Worm (Caenorhabditis elegans): ENCODE results near the gene spp-12.
A peak's percentile ranks its signal among the peaks of the same experiment; 100 is the strongest.

spp-12 gene

DNA sequence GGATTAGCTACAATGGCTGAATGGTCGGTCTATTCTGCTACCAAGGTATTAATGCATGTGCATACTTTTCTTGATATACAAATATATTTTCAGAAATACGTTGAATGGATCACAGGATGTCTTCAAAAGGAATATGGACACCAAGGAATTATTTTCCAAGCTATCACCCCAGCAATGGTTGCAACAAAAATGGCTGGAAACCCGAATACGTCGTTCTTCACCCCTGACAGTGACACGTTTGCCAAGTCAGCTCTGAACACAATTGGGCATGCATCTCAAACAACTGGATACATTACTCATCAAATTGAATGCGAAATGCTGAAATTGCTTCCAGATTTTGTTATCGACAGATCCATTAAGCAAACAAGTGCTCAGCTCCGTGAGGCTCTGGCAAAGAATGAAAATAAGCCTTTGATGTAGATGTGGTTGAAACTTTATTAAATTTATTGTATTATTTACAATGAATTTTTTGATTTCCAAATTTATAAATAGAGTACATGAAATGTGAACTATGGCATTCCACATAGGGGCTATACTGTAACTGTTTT lies 18.0 kb downstream of the spp-12 start (continued):
- TF ChIP-seq lin-15B (tag; optimal IDR thresholded peaks at IDR 0.05) = peak; percentile 27
- TF ChIP-seq D1046.2 (GFP tag; IDR thresholded peaks at IDR 0.05) = peak; percentile 79; the same call in 1 of the 2 replicates
- peak; percentile 65 for TF ChIP-seq duxl-1 (tag; optimal IDR thresholded peaks at IDR 0.05; ENCODE audit: poor library complexity)
- TF ChIP-seq zag-1 (tag; optimal IDR thresholded peaks at IDR 0.05) = no peak
- TF ChIP-seq lin-13 (GFP tag; optimal IDR thresholded peaks at IDR 0.05) = no peak
- TF ChIP-seq mes-2 (tag; optimal IDR thresholded peaks at IDR 0.05; ENCODE audit: poor library complexity, severe bottlenecking) = peak; percentile 52
- no peak; the same call in 1 of the 2 replicates for TF ChIP-seq hmg-1.1 (GFP tag; IDR thresholded peaks at IDR 0.05)
- TF ChIP-seq Y105C5A.15 (GFP tag; IDR thresholded peaks at IDR 0.05) = no peak
- no peak for TF ChIP-seq pqm-1 (tag; optimal IDR thresholded peaks at IDR 0.05)
- TF ChIP-seq nhr-42 (GFP tag; IDR thresholded peaks at IDR 0.05) = peak; percentile 27; the same call in 1 of the 2 replicates
- TF ChIP-seq zip-11 (GFP tag; IDR thresholded peaks at IDR 0.05) = no peak
- no peak for TF ChIP-seq ces-1 (GFP tag; optimal IDR thresholded peaks at IDR 0.05)
- TF ChIP-seq nhr-25 (tag; optimal IDR thresholded peaks at IDR 0.05; ENCODE audit: borderline replicate concordance, insufficient read depth) = no peak
- no peak for TF ChIP-seq cey-2 (tag; optimal IDR thresholded peaks at IDR 0.05; ENCODE audit: borderline replicate concordance, insufficient read depth)
- no peak for TF ChIP-seq ZK337.2 (GFP tag; IDR thresholded peaks at IDR 0.05)
- no peak for TF ChIP-seq ceh-20 (GFP tag; IDR thresholded peaks at IDR 0.05)
- no peak for TF ChIP-seq daf-8 (GFP tag; IDR thresholded peaks at IDR 0.05)
- no peak for TF ChIP-seq ztf-11 (tag; optimal IDR thresholded peaks at IDR 0.05)
- peak; percentile 70 for TF ChIP-seq nhr-102 (tag; optimal IDR thresholded peaks at IDR 0.05)
- TF ChIP-seq Y75B8A.6 (GFP tag; IDR thresholded peaks at IDR 0.05) = peak; percentile 85
- TF ChIP-seq nhr-11 (tag; optimal IDR thresholded peaks at IDR 0.05) = peak; percentile 11
- no peak for TF ChIP-seq unc-62 (GFP tag; optimal IDR thresholded peaks at IDR 0.05 in 1 of 2)
- no peak for TF ChIP-seq unc-62 (tag; optimal IDR thresholded peaks at IDR 0.05)
- TF ChIP-seq arid-1 (GFP tag; conservative IDR thresholded peaks at IDR 0.05) = peak; percentile 50; the same call in 1 of the 2 replicates
- no peak for TF ChIP-seq F44E2.7 (GFP tag; IDR thresholded peaks at IDR 0.05)
- peak; percentile 89 for TF ChIP-seq nhr-77 (tag; optimal IDR thresholded peaks at IDR 0.05)
- TF ChIP-seq nhr-6 (tag; optimal IDR thresholded peaks at IDR 0.05) = no peak
- no peak for TF ChIP-seq ZK546.5 (tag; optimal IDR thresholded peaks at IDR 0.05)
- TF ChIP-seq nhr-237 (tag; optimal IDR thresholded peaks at IDR 0.05) = no peak
- TF ChIP-seq lin-38 (GFP tag; IDR thresholded peaks at IDR 0.05) = peak; percentile 59
- TF ChIP-seq egl-43 (GFP tag; IDR thresholded peaks at IDR 0.05) = peak; percentile 73
- no peak for TF ChIP-seq gei-8 (GFP tag; optimal IDR thresholded peaks at IDR 0.05)
- no peak for TF ChIP-seq lin-29 (GFP tag; IDR thresholded peaks at IDR 0.05)
- TF ChIP-seq fos-1 (tag; optimal IDR thresholded peaks at IDR 0.05) = no peak
- TF ChIP-seq dmd-8 (GFP tag; IDR thresholded peaks at IDR 0.05) = peak; percentile 69
- TF ChIP-seq spr-3 (GFP tag; optimal IDR thresholded peaks at IDR 0.05) = peak; percentile 32
- no peak; the same call in 1 of the 2 replicates for TF ChIP-seq ctbp-1 (GFP tag; IDR thresholded peaks at IDR 0.05)
- TF ChIP-seq aly-2 (tag; optimal IDR thresholded peaks at IDR 0.05) = no peak
- peak; percentile 51 for TF ChIP-seq nhr-10 (tag; optimal IDR thresholded peaks at IDR 0.05)
- TF ChIP-seq nhr-28 (tag; optimal IDR thresholded peaks at IDR 0.05) = peak; percentile 48
- TF ChIP-seq zfp-3 (GFP tag; conservative IDR thresholded peaks at IDR 0.05) = peak; percentile 98
- TF ChIP-seq mxl-3 (GFP tag; optimal IDR thresholded peaks at IDR 0.05) = peak; percentile 45
- no peak for TF ChIP-seq zip-2 (tag; optimal IDR thresholded peaks at IDR 0.05)
- TF ChIP-seq ama-1 (optimal IDR thresholded peaks at IDR 0.05) = no peak
- TF ChIP-seq Y5F2A.4 (GFP tag; optimal IDR thresholded peaks at IDR 0.05) = no peak
- no peak for TF ChIP-seq egl-27 (tag; optimal IDR thresholded peaks at IDR 0.05)
- TF ChIP-seq F37D6.2 (tag; optimal IDR thresholded peaks at IDR 0.05) = no peak
- TF ChIP-seq hlh-11 (tag; optimal IDR thresholded peaks at IDR 0.05) = peak; percentile 70
- TF ChIP-seq dmd-6 (GFP tag; IDR thresholded peaks at IDR 0.05) = peak; percentile 56
- no peak for TF ChIP-seq dpl-1 (GFP tag; optimal IDR thresholded peaks at IDR 0.05)
- peak; percentile 13 for TF ChIP-seq sdz-12 (GFP tag; optimal IDR thresholded peaks at IDR 0.05)
- peak; percentile 75 for TF ChIP-seq T20F7.1 (GFP tag; optimal IDR thresholded peaks at IDR 0.05)
